Worm (Caenorhabditis elegans) whole organism, midembryonic: ENCODE data around the gene nsy-1.

Experiments used
- T22C8.4 ChIP-seq: fragments of 200-800 bp; sonication (Bioruptor generic); IDR thresholded peaks from 2 replicates; pipeline ENCODE4 v1.3.6; 2022; ENCODE audit warnings: missing genetic modification characterization, missing compliant biosample characterization
- cog-1 ChIP-seq: sonication (generic microtip); optimal IDR thresholded peaks from 2 replicates; lab custom pipeline; 2016; ENCODE audit warnings: missing genetic modification characterization, missing compliant biosample characterization
- flt-1 ChIP-seq: fragments of 200-800 bp; sonication (Bioruptor generic); IDR thresholded peaks from 2 replicates; pipeline ENCODE4 v1.3.6; 2022; ENCODE audit warnings: missing genetic modification characterization, missing compliant biosample characterization
- klf-2 ChIP-seq: fragments of 200-800 bp; sonication (Bioruptor generic); conservative IDR thresholded peaks from 2 replicates; pipeline ENCODE4 v1.3.6; 2022; ENCODE audit warnings: missing genetic modification reagents, missing genetic modification characterization, missing compliant biosample characterization
- med-1 ChIP-seq: sonication (generic microtip); optimal IDR thresholded peaks from 2 replicates; lab custom pipeline; 2017; ENCODE audit warnings: missing genetic modification characterization, mild to moderate bottlenecking, missing compliant biosample characterization, antibody characterized with exemption, missing genetic modification reagents; ENCODE audit not compliant: insufficient read depth
- ref-1 ChIP-seq: fragments of 200-800 bp; sonication (Bioruptor generic); conservative IDR thresholded peaks from 2 replicates; pipeline ENCODE4 v1.3.6; 2022; ENCODE audit warnings: missing genetic modification reagents, missing genetic modification characterization, missing compliant biosample characterization
- tab-1 ChIP-seq: fragments of 200-800 bp; sonication (Bioruptor generic); IDR thresholded peaks from 2 replicates; pipeline ENCODE4 v1.3.6; 2022; ENCODE audit warnings: missing genetic modification characterization, missing compliant biosample characterization
- ztf-23 ChIP-seq: fragments of 200-800 bp; sonication (Bioruptor generic); IDR thresholded peaks from 2 replicates; pipeline ENCODE4 v1.3.6; 2022; ENCODE audit warnings: missing genetic modification reagents, missing genetic modification characterization, missing compliant biosample characterization
- ztf-29 ChIP-seq: fragments of 200-800 bp; sonication (Bioruptor generic); IDR thresholded peaks from 2 replicates; pipeline ENCODE4 v1.3.6; 2022; ENCODE audit warnings: missing genetic modification reagents, missing genetic modification characterization, missing compliant biosample characterization

- TF ChIP-seq ref-1: no peak
- TF ChIP-seq cog-1 (tag; lab: Kevin White, UChicago): no peak
- no peak for TF ChIP-seq tab-1 (GFP tag; lab: Robert Waterston, UW)
- no peak for TF ChIP-seq flt-1 (GFP tag; lab: Robert Waterston, UW)
- TF ChIP-seq ztf-23 (GFP tag; lab: Robert Waterston, UW): no peak
- no peak for TF ChIP-seq T22C8.4 (GFP tag; lab: Robert Waterston, UW)
- no peak for TF ChIP-seq klf-2 (GFP tag; lab: Robert Waterston, UW)
- no peak for TF ChIP-seq ztf-29
- TF ChIP-seq med-1 (GFP tag; lab: Kevin White, UChicago): no peak
Observed at ce11 chrII:5033935-5034334, 11.4 kb downstream of the nsy-1 start, which contains the start of gene F33G12.3.
